Worm (Caenorhabditis elegans) whole organism, mixed stage, embryonic: ENCODE measurements around the gene F58B4.7.

Experiments
- bed-3 ChIP-seq: fragments of 200-800 bp; sonication (Bioruptor generic); optimal IDR thresholded peaks from 3 replicates; lab custom pipeline; 2018; ENCODE audit warnings: mild to moderate bottlenecking, missing genetic modification characterization, moderate library complexity, missing compliant biosample characterization
- ceh-39 ChIP-seq: fragments of 150-350 bp; optimal IDR thresholded peaks from 2 replicates; lab custom pipeline; 2014; ENCODE audit warnings: missing biosample characterization, missing genetic modification characterization
- ceh-43 ChIP-seq: fragments of 200-800 bp; sonication (Bioruptor generic); optimal IDR thresholded peaks from 2 replicates; lab custom pipeline; 2018; ENCODE audit warnings: mild to moderate bottlenecking, missing genetic modification characterization, moderate library complexity, missing compliant biosample characterization
- ceh-83 ChIP-seq: fragments of 200-800 bp; sonication (Bioruptor generic); optimal IDR thresholded peaks from 2 replicates; lab custom pipeline; 2018; ENCODE audit warnings: mild to moderate bottlenecking, missing genetic modification characterization, missing compliant biosample characterization
- ces-1 ChIP-seq: fragments of 150-350 bp; optimal IDR thresholded peaks from 2 replicates; lab custom pipeline; 2014; ENCODE audit warnings: missing biosample characterization, missing genetic modification reagents, missing genetic modification characterization
- cnd-1 ChIP-seq: fragments of 200-800 bp; sonication (Bioruptor generic); optimal IDR thresholded peaks from 2 replicates; lab custom pipeline; 2018; ENCODE audit warnings: mild to moderate bottlenecking, missing genetic modification characterization, missing compliant biosample characterization
- drap-1 ChIP-seq: fragments of 200-800 bp; sonication (Bioruptor generic); optimal IDR thresholded peaks from 3 replicates; lab custom pipeline; 2018; ENCODE audit warnings: mild to moderate bottlenecking, missing genetic modification characterization, missing compliant biosample characterization
- elt-1 ChIP-seq: sonication (generic microtip); optimal IDR thresholded peaks from 2 replicates; lab custom pipeline; 2017; ENCODE audit warnings: missing genetic modification characterization, mild to moderate bottlenecking, missing compliant biosample characterization, antibody characterized with exemption, moderate library complexity, borderline replicate concordance; ENCODE audit not compliant: insufficient read depth
- elt-3 ChIP-seq: fragments of 150-350 bp; optimal IDR thresholded peaks from 2 replicates; lab custom pipeline; 2014; ENCODE audit warnings: missing biosample characterization, missing genetic modification characterization
- flh-1 ChIP-seq: fragments of 200-800 bp; sonication (Bioruptor generic); optimal IDR thresholded peaks from 2 replicates; lab custom pipeline; 2018; ENCODE audit warnings: mild to moderate bottlenecking, missing genetic modification characterization, moderate library complexity, missing compliant biosample characterization
- ham-2 ChIP-seq: fragments of 200-800 bp; sonication (Bioruptor generic); optimal IDR thresholded peaks from 2 replicates; lab custom pipeline; 2018; ENCODE audit warnings: mild to moderate bottlenecking, missing genetic modification characterization, missing compliant biosample characterization
- hlh-1 ChIP-seq: fragments of 150-350 bp; optimal IDR thresholded peaks from 2 replicates; lab custom pipeline; 2014; ENCODE audit warnings: missing biosample characterization, missing genetic modification reagents, missing genetic modification characterization
- lin-13 ChIP-seq: fragments of 150-350 bp; optimal IDR thresholded peaks from 2 replicates; lab custom pipeline; 2014; ENCODE audit warnings: missing biosample characterization, missing genetic modification characterization
- lin-32 ChIP-seq: fragments of 200-800 bp; sonication (Bioruptor generic); optimal IDR thresholded peaks from 2 replicates; lab custom pipeline; 2018; ENCODE audit warnings: mild to moderate bottlenecking, missing genetic modification characterization, missing compliant biosample characterization
- lsy-2 ChIP-seq: fragments of 150-350 bp; optimal IDR thresholded peaks from 2 replicates; lab custom pipeline; 2014; ENCODE audit warnings: missing biosample characterization, missing genetic modification characterization
- mab-5 ChIP-seq: fragments of 150-350 bp; optimal IDR thresholded peaks from 2 replicates; lab custom pipeline; 2014; ENCODE audit warnings: missing biosample characterization, missing genetic modification characterization
- mep-1 ChIP-seq: fragments of 150-350 bp; optimal IDR thresholded peaks from 2 replicates; lab custom pipeline; 2017; ENCODE audit warnings: missing biosample characterization, missing genetic modification reagents, missing genetic modification characterization, inconsistent platforms
- mls-2 ChIP-seq: sonication (generic microtip); optimal IDR thresholded peaks from 2 replicates; lab custom pipeline; 2016; ENCODE audit warnings: mild to moderate bottlenecking, missing genetic modification characterization, moderate library complexity, missing compliant biosample characterization
- nhr-12 ChIP-seq: fragments of 150-350 bp; optimal IDR thresholded peaks from 2 replicates; lab custom pipeline; 2014; ENCODE audit warnings: missing biosample characterization, missing genetic modification characterization
- nhr-2 ChIP-seq: fragments of 150-350 bp; optimal IDR thresholded peaks from 2 replicates; lab custom pipeline; 2014; ENCODE audit warnings: missing biosample characterization, missing genetic modification characterization
- nhr-237 ChIP-seq: fragments of 150-350 bp; optimal IDR thresholded peaks from 2 replicates; lab custom pipeline; 2014; ENCODE audit warnings: missing biosample characterization, missing genetic modification characterization
- nhr-28 ChIP-seq: fragments of 150-350 bp; optimal IDR thresholded peaks from 2 replicates; lab custom pipeline; 2014; ENCODE audit warnings: missing biosample characterization, missing genetic modification characterization
- nhr-76 ChIP-seq: sonication (generic microtip); optimal IDR thresholded peaks from 2 replicates; lab custom pipeline; 2017; ENCODE audit warnings: missing biosample characterization, missing genetic modification characterization
- sem-2 ChIP-seq: fragments of 200-800 bp; sonication (Bioruptor generic); optimal IDR thresholded peaks from 2 replicates; lab custom pipeline; 2018; ENCODE audit warnings: mild to moderate bottlenecking, missing genetic modification characterization, missing compliant biosample characterization
- snpc-4 ChIP-seq: fragments of 150-350 bp; optimal IDR thresholded peaks from 2 replicates; lab custom pipeline; 2014; ENCODE audit warnings: missing biosample characterization, missing genetic modification characterization
- sptf-1 ChIP-seq: sonication (generic microtip); optimal IDR thresholded peaks from 2 replicates; lab custom pipeline; 2017; ENCODE audit warnings: mild to moderate bottlenecking, missing genetic modification characterization, moderate library complexity, missing compliant biosample characterization
- unc-120 ChIP-seq: sonication (generic microtip); optimal IDR thresholded peaks from 2 replicates; lab custom pipeline; 2017; ENCODE audit warnings: missing genetic modification characterization, missing compliant biosample characterization; ENCODE audit not compliant: poor library complexity, severe bottlenecking
- unc-39 ChIP-seq: fragments of 150-350 bp; optimal IDR thresholded peaks from 2 replicates; lab custom pipeline; 2014; ENCODE audit warnings: missing biosample characterization, missing genetic modification characterization
- unc-62 ChIP-seq: fragments of 150-350 bp; optimal IDR thresholded peaks from 2 replicates; lab custom pipeline; 2014; ENCODE audit warnings: missing biosample characterization, missing genetic modification reagents, missing genetic modification characterization
- zip-8 ChIP-seq: fragments of 150-350 bp; optimal IDR thresholded peaks from 2 replicates; lab custom pipeline; 2014; ENCODE audit warnings: missing biosample characterization, missing genetic modification characterization
- ztf-11 ChIP-seq: fragments of 150-350 bp; optimal IDR thresholded peaks from 2 replicates; lab custom pipeline; 2014; ENCODE audit warnings: missing biosample characterization, missing genetic modification characterization

Gene F58B4.7

ce11 chrV:10924731-10925130 lies 1.6 kb upstream of the F58B4.7 start, which contains the start of gene F58B4.6:
Gene F58B4.6 (plus strand): TSS chrV:10925031.
- TF ChIP-seq mep-1 (no peak), unc-120 (tag; lab: Kevin White, UChicago) (no peak), ces-1 (GFP tag; lab: Kevin White, UChicago) (peak; percentile 28)
- TF ChIP-seq, all 35 proteins: peak for 1

- TF ChIP-seq sptf-1 = no peak
- no peak for TF ChIP-seq mep-1
- TF ChIP-seq nhr-2 = no peak
- no peak for TF ChIP-seq ceh-43
- no peak for TF ChIP-seq hlh-1
- TF ChIP-seq elt-1 = no peak
- TF ChIP-seq ces-1 (GFP tag; lab: Kevin White, UChicago) = no peak
- no peak for TF ChIP-seq lsy-2 (tag; lab: Kevin White, UChicago)
- TF ChIP-seq mls-2 = no peak
- no peak for TF ChIP-seq snpc-4 (tag; lab: Kevin White, UChicago)
- TF ChIP-seq nhr-12 (tag; lab: Kevin White, UChicago) = no peak
- no peak for TF ChIP-seq lin-13 (tag; lab: Kevin White, UChicago)
- TF ChIP-seq ham-2 (GFP tag; lab: Kevin White, UChicago) = no peak
- TF ChIP-seq elt-3 (tag; lab: Kevin White, UChicago) = no peak
- no peak for TF ChIP-seq drap-1 (GFP tag; lab: Kevin White, UChicago)
- TF ChIP-seq zip-8 (tag; lab: Kevin White, UChicago) = no peak
- no peak for TF ChIP-seq unc-39 (tag; lab: Kevin White, UChicago)
- TF ChIP-seq nhr-28 (tag; lab: Kevin White, UChicago) = no peak
- no peak for TF ChIP-seq ztf-11
- no peak for TF ChIP-seq nhr-76 (tag; lab: Kevin White, UChicago)
These were observed 1.4 kb downstream of the F58B4.7 start, which contains the start of gene nas-31 for ce11 chrV:10921747-10922146. Gene nas-31 (minus strand): TSS chrV:10921847.

- TF ChIP-seq ztf-11 (no peak), nhr-12 (tag; lab: Kevin White, UChicago) (no peak), nhr-237 (no peak), lin-32 (GFP tag; lab: Kevin White, UChicago) (no peak), nhr-76 (tag; lab: Kevin White, UChicago) (no peak), unc-120 (tag; lab: Kevin White, UChicago) (no peak), bed-3 (no peak), mab-5 (no peak), lsy-2 (tag; lab: Kevin White, UChicago) (no peak), snpc-4 (tag; lab: Kevin White, UChicago) (no peak)
These were observed 4.8 kb downstream of the F58B4.7 start, which contains the start of gene F58B4.2 for ce11 chrV:10918373-10918772. Gene F58B4.2 (minus strand): TSS chrV:10918473.

ce11 chrV:10915922-10916321 lies 7.2 kb downstream of the F58B4.7 start:
- TF ChIP-seq unc-62 (GFP tag; lab: Kevin White, UChicago) = peak; percentile 81
- TF ChIP-seq cnd-1 (tag; lab: Kevin White, UChicago) = no peak
- TF ChIP-seq drap-1 (GFP tag; lab: Kevin White, UChicago) = no peak
- no peak for TF ChIP-seq lin-32 (GFP tag; lab: Kevin White, UChicago)

- TF ChIP-seq ceh-39 (no peak), lin-13 (tag; lab: Kevin White, UChicago) (no peak), lin-32 (GFP tag; lab: Kevin White, UChicago) (no peak), unc-120 (tag; lab: Kevin White, UChicago) (no peak), sem-2 (GFP tag; lab: Kevin White, UChicago) (no peak), lsy-2 (tag; lab: Kevin White, UChicago) (no peak), cnd-1 (tag; lab: Kevin White, UChicago) (no peak), ceh-43 (no peak), zip-8 (tag; lab: Kevin White, UChicago) (no peak), flh-1 (GFP tag; lab: Kevin White, UChicago) (no peak), mls-2 (no peak), bed-3 (no peak), ces-1 (GFP tag; lab: Kevin White, UChicago) (no peak), ceh-83 (GFP tag; lab: Kevin White, UChicago) (no peak), nhr-76 (tag; lab: Kevin White, UChicago) (no peak), snpc-4 (tag; lab: Kevin White, UChicago) (no peak), nhr-28 (tag; lab: Kevin White, UChicago) (no peak)
These were observed 13.2 kb downstream of the F58B4.7 start for ce11 chrV:10909959-10910358.
